Worm (Caenorhabditis elegans) whole organism, midembryonic: ENCODE data around the gene bra-2.

Experiments
- flt-1 ChIP-seq: fragments of 200-800 bp; sonication (Bioruptor generic); IDR thresholded peaks from 2 replicates; pipeline ENCODE4 v1.3.6; 2022; ENCODE audit warnings: missing genetic modification characterization, missing compliant biosample characterization
- klf-2 ChIP-seq: fragments of 200-800 bp; sonication (Bioruptor generic); conservative IDR thresholded peaks from 2 replicates; pipeline ENCODE4 v1.3.6; 2022; ENCODE audit warnings: missing genetic modification reagents, missing genetic modification characterization, missing compliant biosample characterization
- ztf-29 ChIP-seq: fragments of 200-800 bp; sonication (Bioruptor generic); IDR thresholded peaks from 2 replicates; pipeline ENCODE4 v1.3.6; 2022; ENCODE audit warnings: missing genetic modification reagents, missing genetic modification characterization, missing compliant biosample characterization

ce11 chrIII:919322-919721 lies 8.3 kb downstream of the bra-2 start, which contains the start of gene F23H11.7:
- TF ChIP-seq flt-1 (GFP tag; lab: Robert Waterston, UW) (no peak), klf-2 (GFP tag; lab: Robert Waterston, UW) (no peak), ztf-29 (GFP tag; lab: Robert Waterston, UW) (no peak)
